Fruit fly (Drosophila melanogaster): ENCODE measurements around the gene CG8664.

The CG8664 gene

DNA sequence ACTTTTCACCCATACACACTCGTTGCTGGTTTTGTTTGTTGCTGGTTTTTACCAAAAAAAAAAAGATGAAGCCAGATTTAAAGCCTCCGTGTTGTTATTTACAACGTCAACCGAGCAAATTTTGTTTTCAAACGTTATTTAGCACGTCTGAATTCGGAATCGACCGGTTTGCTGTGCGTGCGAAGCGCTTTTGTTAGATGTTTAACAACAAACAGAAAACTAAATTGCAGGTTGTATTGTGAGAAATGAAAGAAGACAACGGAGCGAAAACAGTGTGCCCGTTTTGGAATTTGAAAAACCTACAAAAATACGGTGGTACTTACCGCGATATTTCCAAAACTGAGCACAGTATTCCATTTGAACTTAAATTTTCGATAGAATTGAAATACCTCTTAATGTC is 19.2 kb upstream of the CG8664 start, which contains the start of gene Fim (continued):
- TF ChIP-seq CG17186 (GFP tag; optimal IDR thresholded peaks at IDR 0.05) (no peak), seq (GFP tag; IDR thresholded peaks at IDR 0.05) (no peak), Elba2 (GFP tag; optimal IDR thresholded peaks at IDR 0.05) (no peak), lola (GFP tag; optimal IDR thresholded peaks at IDR 0.05) (no peak), CG7271 (tag; optimal IDR thresholded peaks at IDR 0.05) (no peak), psq (GFP tag; optimal IDR thresholded peaks at IDR 0.05) (no peak), ranshi (GFP tag; IDR thresholded peaks at IDR 0.05) (no peak), oc (tag; optimal IDR thresholded peaks at IDR 0.05) (no peak)

DNA sequence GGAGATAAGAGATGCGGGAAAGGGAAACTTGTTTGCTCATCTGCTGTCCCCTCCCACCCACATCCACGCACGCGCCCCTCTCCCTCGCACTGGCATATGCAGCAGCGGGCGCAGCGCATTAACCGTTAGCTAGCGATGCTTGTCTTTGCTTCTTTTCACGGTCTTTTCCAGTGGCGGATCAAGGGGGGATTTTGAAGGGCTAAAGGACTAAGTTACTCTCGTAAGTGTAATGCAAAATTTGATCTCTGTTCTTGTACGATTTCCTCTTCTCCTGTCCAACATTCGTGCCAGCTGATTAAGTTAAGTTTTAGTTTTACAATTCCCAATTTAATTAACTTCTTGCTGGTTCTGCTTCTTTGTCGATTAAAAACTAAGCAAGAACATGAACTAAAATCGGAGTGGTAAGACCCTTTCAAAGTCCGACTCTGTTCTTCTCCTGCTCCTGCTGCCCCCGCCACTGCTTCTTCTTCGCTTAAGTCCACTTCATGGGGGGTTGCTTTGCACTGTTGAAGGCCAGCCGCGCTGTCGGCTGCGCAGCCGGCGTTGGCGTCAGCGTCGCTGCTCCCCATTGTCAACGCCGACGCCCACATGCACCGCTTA is 18.2 kb upstream of the CG8664 start:
- TF ChIP-seq Chrac-16 (GFP tag; optimal IDR thresholded peaks at IDR 0.05) = peak; percentile 37
- peak; percentile 43 for TF ChIP-seq Camta (GFP tag; optimal IDR thresholded peaks at IDR 0.05)
- peak; percentile 27 for TF ChIP-seq kay (GFP tag; optimal IDR thresholded peaks at IDR 0.05)
- peak; percentile 81 for TF ChIP-seq phol (tag; optimal IDR thresholded peaks at IDR 0.05)
- TF ChIP-seq CG34224 (GFP tag; IDR thresholded peaks at IDR 0.05; ENCODE audit: partially characterized antibody) = no peak
- 0 out of 2 replicates have a peak, but pooled peaks have one; percentile 4 for TF ChIP-seq CG6272 (GFP tag; IDR thresholded peaks at IDR 0.05)
- no peak for TF ChIP-seq CG6654 (GFP tag; optimal IDR thresholded peaks at IDR 0.05)
- peak; percentile 31 for TF ChIP-seq scrt (GFP tag; optimal IDR thresholded peaks at IDR 0.05)
- no peak for TF ChIP-seq CG14441 (GFP tag; IDR thresholded peaks at IDR 0.05)
- TF ChIP-seq CG4820 (GFP tag; optimal IDR thresholded peaks at IDR 0.05) = peak; percentile 46
- no peak for TF ChIP-seq CG1832 (GFP tag; optimal IDR thresholded peaks at IDR 0.05)
- TF ChIP-seq fd3F (GFP tag; optimal IDR thresholded peaks at IDR 0.05) = no peak
- TF ChIP-seq MESR4 (GFP tag; optimal IDR thresholded peaks at IDR 0.05) = no peak
- TF ChIP-seq CG12659 (GFP tag; optimal IDR thresholded peaks at IDR 0.05) = peak; percentile 10
- TF ChIP-seq CG34422 (GFP tag; IDR thresholded peaks at IDR 0.05) = 0 out of 3 replicates have a peak, but pooled peaks have one; percentile 34
- TF ChIP-seq pita (GFP tag; optimal IDR thresholded peaks at IDR 0.05) = no peak
- no peak for TF ChIP-seq sna (GFP tag; IDR thresholded peaks at IDR 0.05; ENCODE audit: partially characterized antibody)
- TF ChIP-seq CG1233 (GFP tag; optimal IDR thresholded peaks at IDR 0.05) = peak; percentile 59
- peak; percentile 59 for TF ChIP-seq CG2875 (GFP tag; optimal IDR thresholded peaks at IDR 0.05)
- TF ChIP-seq MBD-R2 (GFP tag; IDR thresholded peaks at IDR 0.05) = no peak
- TF ChIP-seq pb (GFP tag; optimal IDR thresholded peaks at IDR 0.05) = peak; percentile 46
- TF ChIP-seq Trl (optimal IDR thresholded peaks at IDR 0.05) = peak in 1 of 2 experiments; percentile 20
- TF ChIP-seq Trl (GFP tag; optimal IDR thresholded peaks at IDR 0.05) = peak; percentile 51
- peak; percentile 57; the same call in 1 of the 3 replicates for TF ChIP-seq so (GFP tag; IDR thresholded peaks at IDR 0.05)
- TF ChIP-seq slou (GFP tag; optimal IDR thresholded peaks at IDR 0.05) = peak; percentile 18
- TF ChIP-seq fd102C (GFP tag; optimal IDR thresholded peaks at IDR 0.05) = no peak
- TF ChIP-seq CkIIα-i1 (GFP tag; IDR thresholded peaks at IDR 0.05) = no peak
- no peak for TF ChIP-seq CG18011 (GFP tag; optimal IDR thresholded peaks at IDR 0.05)
- no peak for TF ChIP-seq CG9876 (GFP tag; optimal IDR thresholded peaks at IDR 0.05)
- peak; percentile 47 for TF ChIP-seq CG6813 (GFP tag; optimal IDR thresholded peaks at IDR 0.05)
- TF ChIP-seq CG7556 (GFP tag; optimal IDR thresholded peaks at IDR 0.05) = peak; percentile 77
- TF ChIP-seq nom (GFP tag; optimal IDR thresholded peaks at IDR 0.05) = peak; percentile 81
- TF ChIP-seq Atf3 (GFP tag; optimal IDR thresholded peaks at IDR 0.05) = no peak
- peak; percentile 41 for TF ChIP-seq CG6683 (GFP tag; optimal IDR thresholded peaks at IDR 0.05)
- TF ChIP-seq CG17829 (tag; optimal IDR thresholded peaks at IDR 0.05) = peak; percentile 78
- peak; percentile 60 for TF ChIP-seq Fer1 (GFP tag; optimal IDR thresholded peaks at IDR 0.05)
- peak; percentile 21 for TF ChIP-seq ems (GFP tag; optimal IDR thresholded peaks at IDR 0.05)
- TF ChIP-seq Hey (tag; optimal IDR thresholded peaks at IDR 0.05) = no peak
- no peak for TF ChIP-seq E2f2 (GFP tag; IDR thresholded peaks at IDR 0.05)
- TF ChIP-seq CG10959 (GFP tag; IDR thresholded peaks at IDR 0.05) = 0 out of 2 replicates have a peak, but pooled peaks have one; percentile 29
- TF ChIP-seq CG2712 (tag; optimal IDR thresholded peaks at IDR 0.05) = peak; percentile 82
